Fruit fly (Drosophila melanogaster) whole organism, wandering third instar larva: Measurements from ENCODE around the gene Tdrd3.

Experiments
- Abd-B ChIP-seq: fragments of >200 bp; optimal IDR thresholded peaks from 2 replicates; lab custom pipeline; 2017; ENCODE audit warnings: missing biosample characterization, missing genetic modification characterization
- CG32264 ChIP-seq: fragments of 200-800 bp; sonication (Bioruptor generic); optimal IDR thresholded peaks from 2 replicates; lab custom pipeline; 2016; ENCODE audit warnings: missing biosample characterization, missing genetic modification characterization
- CG9705 ChIP-seq: fragments of 200-800 bp; sonication (Bioruptor generic); optimal IDR thresholded peaks from 2 replicates; lab custom pipeline; 2018; ENCODE audit warnings: missing biosample characterization, mild to moderate bottlenecking, missing genetic modification characterization
- CrebA ChIP-seq: fragments of 200-800 bp; sonication (Bioruptor generic); optimal IDR thresholded peaks from 2 replicates; lab custom pipeline; 2016; ENCODE audit warnings: missing biosample characterization, mild to moderate bottlenecking, missing genetic modification characterization, borderline replicate concordance
- Dfd ChIP-seq: fragments of >200 bp; optimal IDR thresholded peaks from 2 replicates; lab custom pipeline; 2017; ENCODE audit warnings: missing biosample characterization, missing genetic modification characterization
- Dif ChIP-seq: fragments of 200-275, 200-300 bp; sonication (Bioruptor generic); optimal IDR thresholded peaks from 2 replicates; lab custom pipeline; 2018; ENCODE audit warnings: missing biosample characterization, missing genetic modification characterization; ENCODE audit not compliant: partially characterized antibody
- GATAd ChIP-seq: sonication (Bioruptor generic); optimal IDR thresholded peaks from 2 replicates; lab custom pipeline; 2016; ENCODE audit warnings: missing biosample characterization, missing genetic modification characterization
- HLH106 ChIP-seq: fragments of 200-800 bp; optimal IDR thresholded peaks from 3 replicates; lab custom pipeline; 2019; ENCODE audit warnings: missing biosample characterization, mild to moderate bottlenecking, missing genetic modification characterization, moderate library complexity
- Hnf4 ChIP-seq: fragments of 200-800 bp; sonication (Bioruptor generic); optimal IDR thresholded peaks from 2 replicates; lab custom pipeline; 2016; ENCODE audit warnings: missing biosample characterization, mild to moderate bottlenecking, missing genetic modification characterization
- Hr78 ChIP-seq: fragments of >200 bp; optimal IDR thresholded peaks from 2 replicates; lab custom pipeline; 2017; ENCODE audit warnings: missing biosample characterization, missing genetic modification characterization
- Hr83 ChIP-seq: fragments of 200-300 bp; sonication (Bioruptor generic); optimal IDR thresholded peaks from 2 replicates; lab custom pipeline; 2016; ENCODE audit warnings: missing biosample characterization, mild to moderate bottlenecking, missing genetic modification characterization, moderate library complexity; ENCODE audit not compliant: poor library complexity, severe bottlenecking
- Jra ChIP-seq: sonication (Bioruptor generic); optimal IDR thresholded peaks from 2 replicates; lab custom pipeline; 2016; ENCODE audit warnings: missing biosample characterization, missing genetic modification characterization
- Mio ChIP-seq: sonication (Bioruptor generic); optimal IDR thresholded peaks from 2 replicates; lab custom pipeline; 2016; ENCODE audit warnings: missing biosample characterization, missing genetic modification characterization
- Myc ChIP-seq: fragments of >200 bp; optimal IDR thresholded peaks from 2 replicates; lab custom pipeline; 2017
- N ChIP-seq: fragments of >200 bp; optimal IDR thresholded peaks from 2 replicates; lab custom pipeline; 2018; ENCODE audit warnings: missing biosample characterization, missing external identifiers, missing genetic modification characterization
- OdsH ChIP-seq: fragments of 200-800 bp; sonication (Bioruptor generic); optimal IDR thresholded peaks from 2 replicates; lab custom pipeline; 2016; ENCODE audit warnings: missing biosample characterization, mild to moderate bottlenecking, missing genetic modification characterization
- Rel ChIP-seq, 2 experiments: fragments of 200-800 bp; sonication (Bioruptor generic) in 1 of 2; optimal IDR thresholded peaks; 2 replicates in 1 of 2; 3 replicates in 1 of 2; lab custom pipeline; 2016 to 2019; ENCODE audit warnings: mild to moderate bottlenecking in 2 of 2, missing biosample characterization in 2 of 2, missing genetic modification characterization in 2 of 2, moderate library complexity in 1 of 2
- Sp1 ChIP-seq: fragments of 200-800 bp; sonication (Bioruptor generic); optimal IDR thresholded peaks from 3 replicates; lab custom pipeline; 2019; ENCODE audit warnings: missing biosample characterization, mild to moderate bottlenecking, missing genetic modification characterization, moderate library complexity
- Vsx2 ChIP-seq: fragments of 200-300, 225-300 bp; sonication (Bioruptor generic); optimal IDR thresholded peaks from 2 replicates; lab custom pipeline; 2018; ENCODE audit warnings: missing biosample characterization, missing genetic modification characterization; ENCODE audit not compliant: partially characterized antibody
- br ChIP-seq: fragments of 200-800 bp; sonication (Bioruptor generic); optimal IDR thresholded peaks from 2 replicates; lab custom pipeline; 2016; ENCODE audit warnings: missing biosample characterization, missing genetic modification characterization
- brk ChIP-seq: fragments of 200-800 bp; sonication (Bioruptor generic); optimal IDR thresholded peaks from 2 replicates; lab custom pipeline; 2016; ENCODE audit warnings: missing biosample characterization, mild to moderate bottlenecking, missing genetic modification characterization
- dl ChIP-seq, 2 experiments: fragments of 175-275, 200-275 bp in 1 of 2; fragments of 200-275 bp in 1 of 2; sonication (Bioruptor generic); optimal IDR thresholded peaks; lab custom pipeline; 2018; ENCODE audit warnings: mild to moderate bottlenecking in 2 of 2, missing biosample characterization in 2 of 2, missing genetic modification characterization in 2 of 2, moderate library complexity in 2 of 2; ENCODE audit not compliant: partially characterized antibody in 2 of 2, insufficient read depth in 1 of 2
- dmrt93B ChIP-seq: fragments of 200-800 bp; sonication (Bioruptor generic); optimal IDR thresholded peaks from 2 replicates; lab custom pipeline; 2018; ENCODE audit warnings: missing biosample characterization, mild to moderate bottlenecking, missing genetic modification characterization
- dsf ChIP-seq: sonication (Bioruptor generic); optimal IDR thresholded peaks from 2 replicates; lab custom pipeline; 2016; ENCODE audit warnings: missing biosample characterization, missing genetic modification characterization, borderline replicate concordance
- ey ChIP-seq: fragments of 200-800 bp; sonication (Bioruptor generic); optimal IDR thresholded peaks from 2 replicates; lab custom pipeline; 2016; ENCODE audit warnings: missing biosample characterization, missing genetic modification characterization
- foxo ChIP-seq, 2 experiments: fragments of 200-800 bp; sonication (Bioruptor generic); optimal IDR thresholded peaks; 2 replicates in 1 of 2; 3 replicates in 1 of 2; lab custom pipeline; 2016 to 2017; ENCODE audit warnings: missing biosample characterization in 2 of 2, missing genetic modification characterization in 2 of 2
- fru ChIP-seq: fragments of 200-800 bp; sonication (Bioruptor generic); optimal IDR thresholded peaks from 3 replicates; lab custom pipeline; 2016; ENCODE audit warnings: missing biosample characterization, mild to moderate bottlenecking, missing genetic modification characterization
- h ChIP-seq: fragments of 200-800 bp; sonication (Bioruptor generic); optimal IDR thresholded peaks from 3 replicates; lab custom pipeline; 2016; ENCODE audit warnings: missing biosample characterization, mild to moderate bottlenecking, missing genetic modification characterization
- jim ChIP-seq: fragments of 175-275, 200-325 bp; sonication (Bioruptor generic); optimal IDR thresholded peaks from 2 replicates; lab custom pipeline; 2016; ENCODE audit warnings: missing biosample characterization, mild to moderate bottlenecking, missing genetic modification characterization
- lola ChIP-seq: fragments of >200 bp; optimal IDR thresholded peaks from 2 replicates; lab custom pipeline; 2017; ENCODE audit warnings: missing biosample characterization, missing genetic modification characterization
- pan ChIP-seq: fragments of >200 bp; optimal IDR thresholded peaks from 2 replicates; lab custom pipeline; 2017
- psq ChIP-seq: fragments of 200-800 bp; sonication (Bioruptor generic); optimal IDR thresholded peaks from 3 replicates; lab custom pipeline; 2017; ENCODE audit warnings: missing biosample characterization, mild to moderate bottlenecking, missing genetic modification characterization, moderate library complexity
- rgr ChIP-seq: fragments of 200-800 bp; sonication (Bioruptor generic); optimal IDR thresholded peaks from 3 replicates; lab custom pipeline; 2016; ENCODE audit warnings: missing biosample characterization, mild to moderate bottlenecking, missing genetic modification characterization
- sage ChIP-seq: fragments of 200-800 bp; sonication (Bioruptor generic); optimal IDR thresholded peaks from 2 replicates; lab custom pipeline; 2016; ENCODE audit warnings: missing biosample characterization, mild to moderate bottlenecking, missing genetic modification characterization
- sv ChIP-seq: fragments of 200-800 bp; sonication (Bioruptor generic); optimal IDR thresholded peaks from 3 replicates; lab custom pipeline; 2016; ENCODE audit warnings: missing biosample characterization, missing genetic modification characterization
- tai ChIP-seq: sonication (Bioruptor generic); optimal IDR thresholded peaks from 2 replicates; lab custom pipeline; 2016; ENCODE audit warnings: missing biosample characterization, missing genetic modification characterization
- usp ChIP-seq: fragments of >200 bp; optimal IDR thresholded peaks from 2 replicates; lab custom pipeline; 2017; ENCODE audit warnings: missing biosample characterization, missing genetic modification characterization
- woc ChIP-seq: sonication (Bioruptor generic); optimal IDR thresholded peaks from 2 replicates; lab custom pipeline; 2016; ENCODE audit warnings: missing biosample characterization, mild to moderate bottlenecking, missing genetic modification characterization

Tdrd3 gene

DNA sequence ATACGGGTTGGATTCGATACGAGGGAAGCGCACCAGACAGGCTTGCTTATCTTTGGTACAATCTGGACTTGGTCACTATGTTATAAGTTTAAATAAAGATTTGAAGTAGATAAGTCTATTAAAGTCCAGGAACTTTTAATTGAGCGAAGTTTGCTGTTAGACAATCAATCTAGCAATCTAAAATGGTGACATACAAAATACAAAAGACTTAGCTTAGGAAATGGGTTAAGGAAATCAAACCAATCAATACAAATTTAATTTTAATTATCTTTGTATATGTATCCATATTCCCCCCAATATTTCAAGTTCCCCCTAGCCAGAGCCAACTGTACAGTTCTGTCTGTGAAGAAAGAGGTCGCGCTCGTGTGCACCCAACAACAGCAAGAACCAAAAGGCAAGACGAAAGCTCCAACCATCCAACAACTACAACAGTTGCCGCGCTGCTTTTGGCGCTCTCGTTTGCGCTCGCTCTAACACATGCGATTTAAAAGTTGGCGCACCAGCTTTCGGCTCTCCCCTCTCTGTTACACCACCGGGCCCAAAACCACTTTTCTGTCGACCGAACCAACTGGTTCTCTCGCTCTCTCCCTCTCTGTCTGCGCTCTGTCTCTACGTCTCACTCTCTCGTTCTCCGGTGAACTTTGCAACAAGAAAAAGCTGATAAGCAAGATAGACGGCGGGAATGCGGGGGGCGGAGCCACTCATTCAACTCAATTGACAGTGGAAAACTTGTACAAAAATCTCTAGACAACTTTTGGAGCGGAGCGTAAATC, 30.5 kb upstream of the Tdrd3 start:
- TF ChIP-seq Rel (GFP tag; optimal IDR thresholded peaks at IDR 0.05; lab: Kevin White, UChicago) (peak; percentile 63), Rel (tag; optimal IDR thresholded peaks at IDR 0.05; lab: Kevin White, UChicago) (peak; percentile 39), CrebA (GFP tag; lab: Kevin White, UChicago) (peak; percentile 88), dsf (peak; percentile 50), usp (GFP tag; lab: Kevin White, UChicago) (no peak), sv (GFP tag; lab: Kevin White, UChicago) (peak; percentile 75), foxo (GFP tag; optimal IDR thresholded peaks at IDR 0.05; lab: Kevin White, UChicago) (peak; percentile 29 to 88), CG32264 (GFP tag; lab: Kevin White, UChicago) (peak; percentile 16), Hr83 (GFP tag; lab: Kevin White, UChicago) (peak; percentile 78), h (GFP tag; lab: Kevin White, UChicago) (peak; percentile 89), Jra (GFP tag; lab: Kevin White, UChicago) (no peak), br (GFP tag; lab: Kevin White, UChicago) (peak; percentile 74), CG9705 (peak; percentile 76), Myc (lab: Kevin White, UChicago) (no peak), woc (GFP tag; lab: Kevin White, UChicago) (peak; percentile 80), rgr (peak; percentile 81), pan (lab: Kevin White, UChicago) (no peak), Mio (GFP tag; lab: Kevin White, UChicago) (peak; percentile 21), fru (peak; percentile 84), OdsH (GFP tag; lab: Kevin White, UChicago) (peak; percentile 84), jim (GFP tag; lab: Kevin White, UChicago) (no peak), brk (GFP tag; lab: Kevin White, UChicago) (peak; percentile 53), lola (peak; percentile 26), Sp1 (GFP tag; lab: Kevin White, UChicago) (peak; percentile 85), GATAd (GFP tag; lab: Kevin White, UChicago) (peak; percentile 12), Vsx2 (GFP tag; lab: Kevin White, UChicago) (peak; percentile 97), N (GFP tag; lab: Kevin White, UChicago) (no peak), HLH106 (tag; lab: Kevin White, UChicago) (peak; percentile 88), Hnf4 (GFP tag; lab: Kevin White, UChicago) (peak; percentile 68), dmrt93B (peak; percentile 84), Abd-B (no peak), dl (GFP tag; optimal IDR thresholded peaks at IDR 0.05; lab: Kevin White, UChicago; ENCODE audit: insufficient read depth in 1 of 2, partially characterized antibody in 2 of 2) (peak; percentile 97 to 98), psq (GFP tag; lab: Kevin White, UChicago) (peak; percentile 75), sage (no peak), ey (peak; percentile 88), Hr78 (GFP tag; lab: Kevin White, UChicago) (no peak), tai (GFP tag; lab: Kevin White, UChicago) (peak; percentile 68), Dfd (GFP tag; lab: Kevin White, UChicago) (peak; percentile 44), Dif (GFP tag; lab: Kevin White, UChicago) (peak; percentile 99)

DNA sequence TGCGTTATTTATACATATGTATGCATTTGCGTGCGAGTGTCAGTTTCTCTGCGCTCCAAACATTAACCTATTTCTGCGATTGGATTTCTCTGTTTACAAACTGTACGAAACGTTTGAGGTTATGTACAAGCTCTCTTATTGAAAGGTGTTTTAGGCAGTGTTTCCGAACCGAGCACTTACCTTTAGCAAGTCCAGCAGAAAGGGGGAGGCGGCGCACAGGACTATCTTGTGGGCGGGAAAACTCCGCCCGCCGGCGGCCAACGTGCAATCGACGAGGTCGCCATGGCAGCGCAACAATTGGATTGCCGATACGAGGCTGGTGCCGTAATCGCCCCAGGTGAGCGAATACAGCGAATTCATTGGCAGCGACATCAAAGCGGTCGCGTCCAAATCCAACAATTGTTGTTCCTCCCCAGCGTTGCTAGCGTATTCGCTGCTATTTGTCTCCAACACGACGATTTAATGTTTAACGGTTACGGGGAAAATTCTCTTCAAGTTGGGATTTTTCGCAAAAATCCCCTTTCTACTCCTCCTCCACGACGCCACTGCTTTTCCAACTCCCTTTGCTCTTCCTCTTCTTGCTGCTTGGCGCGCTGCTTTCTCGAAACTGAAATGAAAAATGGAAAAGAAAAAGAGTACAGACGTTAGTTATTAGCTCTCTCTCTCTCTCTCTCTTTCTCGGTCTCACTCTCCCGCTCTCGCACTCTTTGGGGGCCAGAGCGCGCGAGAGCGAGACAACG, 29.7 kb upstream of the Tdrd3 start:
- TF ChIP-seq Dif (GFP tag; lab: Kevin White, UChicago) (peak; percentile 97), br (GFP tag; lab: Kevin White, UChicago) (peak; percentile 84), N (GFP tag; lab: Kevin White, UChicago) (no peak), dl (GFP tag; optimal IDR thresholded peaks at IDR 0.05; lab: Kevin White, UChicago; ENCODE audit: insufficient read depth in 1 of 2, partially characterized antibody in 2 of 2) (peak; percentile 82 to 95), Vsx2 (GFP tag; lab: Kevin White, UChicago) (peak; percentile 92), usp (GFP tag; lab: Kevin White, UChicago) (no peak), Mio (GFP tag; lab: Kevin White, UChicago) (peak; percentile 56), rgr (peak; percentile 93), sage (peak; percentile 84), ey (peak; percentile 89), jim (GFP tag; lab: Kevin White, UChicago) (peak; percentile 65), fru (peak; percentile 90), Hr83 (GFP tag; lab: Kevin White, UChicago) (peak; percentile 63), pan (lab: Kevin White, UChicago) (peak; percentile 17), Dfd (GFP tag; lab: Kevin White, UChicago) (no peak), CG32264 (GFP tag; lab: Kevin White, UChicago) (peak; percentile 69), CG9705 (peak; percentile 71), dmrt93B (peak; percentile 77), woc (GFP tag; lab: Kevin White, UChicago) (peak; percentile 7), h (GFP tag; lab: Kevin White, UChicago) (peak; percentile 93), Myc (lab: Kevin White, UChicago) (no peak), Sp1 (GFP tag; lab: Kevin White, UChicago) (peak; percentile 85), foxo (GFP tag; optimal IDR thresholded peaks at IDR 0.05; lab: Kevin White, UChicago) (peak in 1 of 2 experiments; percentile 94), lola (no peak), GATAd (GFP tag; lab: Kevin White, UChicago) (no peak), Abd-B (no peak), psq (GFP tag; lab: Kevin White, UChicago) (peak; percentile 78), OdsH (GFP tag; lab: Kevin White, UChicago) (peak; percentile 86), HLH106 (tag; lab: Kevin White, UChicago) (peak; percentile 87), Jra (GFP tag; lab: Kevin White, UChicago) (peak; percentile 1), tai (GFP tag; lab: Kevin White, UChicago) (peak; percentile 68), CrebA (GFP tag; lab: Kevin White, UChicago) (no peak), brk (GFP tag; lab: Kevin White, UChicago) (no peak), dsf (no peak), Hnf4 (GFP tag; lab: Kevin White, UChicago) (peak; percentile 89)
